Fruit fly (Drosophila melanogaster): Measurements from ENCODE around the gene CG9287.
A peak's percentile ranks its signal among the peaks of the same experiment; 100 is the strongest.

The CG9287 gene

dm6 chr2L:8699895-8700314 lies 20.3 kb upstream of the CG9287 start (continued):
- TF ChIP-seq CG7372 (GFP tag; IDR thresholded peaks at IDR 0.05) (no peak), CG6683 (GFP tag; optimal IDR thresholded peaks at IDR 0.05) (peak; percentile 16), her (GFP tag; optimal IDR thresholded peaks at IDR 0.05) (no peak), CG15696 (tag; optimal IDR thresholded peaks at IDR 0.05) (no peak), knrl (GFP tag; IDR thresholded peaks at IDR 0.05; ENCODE audit: partially characterized antibody) (no peak), CG12942 (GFP tag; optimal IDR thresholded peaks at IDR 0.05) (no peak), CG1792 (GFP tag; optimal IDR thresholded peaks at IDR 0.05) (no peak), wek (GFP tag; optimal IDR thresholded peaks at IDR 0.05) (peak; percentile 68), CG7271 (tag; optimal IDR thresholded peaks at IDR 0.05) (no peak), CG2199 (GFP tag; IDR thresholded peaks at IDR 0.05) (no peak; the same call in 2 of the 3 replicates), crol (GFP tag; IDR thresholded peaks at IDR 0.05) (no peak), Elba2 (GFP tag; optimal IDR thresholded peaks at IDR 0.05) (no peak), CG2202 (tag; optimal IDR thresholded peaks at IDR 0.05) (peak; percentile 64), CG14050 (GFP tag; IDR thresholded peaks at IDR 0.05) (no peak), cato (GFP tag; optimal IDR thresholded peaks at IDR 0.05; ENCODE audit: borderline replicate concordance) (no peak), CG4424 (GFP tag; optimal IDR thresholded peaks at IDR 0.05) (no peak), CG13287 (GFP tag; IDR thresholded peaks at IDR 0.05; ENCODE audit: partially characterized antibody) (no peak), CG4617 (GFP tag; optimal IDR thresholded peaks at IDR 0.05; ENCODE audit: borderline replicate concordance) (no peak), vnd (GFP tag; IDR thresholded peaks at IDR 0.05; ENCODE audit: partially characterized antibody) (no peak), disco-r (GFP tag; optimal IDR thresholded peaks at IDR 0.05) (no peak), CG4404 (GFP tag; IDR thresholded peaks at IDR 0.05) (no peak), CG1647 (GFP tag; optimal IDR thresholded peaks at IDR 0.05) (no peak), Rx (GFP tag; IDR thresholded peaks at IDR 0.05) (no peak), CG16779 (GFP tag; IDR thresholded peaks at IDR 0.05) (no peak), unc-4 (GFP tag; IDR thresholded peaks at IDR 0.05; ENCODE audit: partially characterized antibody) (no peak), mld (GFP tag; IDR thresholded peaks at IDR 0.05; ENCODE audit: partially characterized antibody) (no peak), CG17359 (tag; optimal IDR thresholded peaks at IDR 0.05) (peak; percentile 65), gcm (GFP tag; optimal IDR thresholded peaks at IDR 0.05) (peak; percentile 63), CG14860 (GFP tag; IDR thresholded peaks at IDR 0.05; ENCODE audit: partially characterized antibody) (no peak), CG8765 (GFP tag; IDR thresholded peaks at IDR 0.05) (no peak), tx (GFP tag; optimal IDR thresholded peaks at IDR 0.05) (no peak), Med (GFP tag) (peak; percentile 91), E2f1 (GFP tag; IDR thresholded peaks at IDR 0.05) (no peak), tna (GFP tag; IDR thresholded peaks at IDR 0.05; ENCODE audit: partially characterized antibody) (no peak), TFAM (GFP tag; optimal IDR thresholded peaks at IDR 0.05) (no peak), gcm2 (GFP tag; optimal IDR thresholded peaks at IDR 0.05) (no peak), da (GFP tag; optimal IDR thresholded peaks at IDR 0.05) (no peak), CG3163 (GFP tag; optimal IDR thresholded peaks at IDR 0.05) (no peak), CG13123 (GFP tag; optimal IDR thresholded peaks at IDR 0.05) (no peak), CG12391 (tag; optimal IDR thresholded peaks at IDR 0.05) (peak; percentile 27), slbo (GFP tag; IDR thresholded peaks at IDR 0.05) (no peak), jigr1 (GFP tag; IDR thresholded peaks at IDR 0.05) (no peak), Dp (GFP tag; optimal IDR thresholded peaks at IDR 0.05) (no peak), hb (GFP tag; IDR thresholded peaks at IDR 0.05; ENCODE audit: partially characterized antibody) (no peak), jing (GFP tag; optimal IDR thresholded peaks at IDR 0.05) (no peak), sr (GFP tag; IDR thresholded peaks at IDR 0.05) (no peak), pb (GFP tag; optimal IDR thresholded peaks at IDR 0.05) (no peak), ftz-f1 (GFP tag; optimal IDR thresholded peaks at IDR 0.05) (peak; percentile 21), CG17912 (GFP tag; optimal IDR thresholded peaks at IDR 0.05) (peak; percentile 74), cad (GFP tag; optimal IDR thresholded peaks at IDR 0.05) (no peak), CG9727 (GFP tag; optimal IDR thresholded peaks at IDR 0.05) (peak; percentile 35), CG17361 (GFP tag; IDR thresholded peaks at IDR 0.05) (no peak)

All from whole organism, embryonic.